Fruit fly (Drosophila melanogaster) whole organism, embryonic: ENCODE data around the gene CG10116.

Source experiments
- B-H2 ChIP-seq: fragments of 200-800 bp; sonication (Bioruptor generic); optimal IDR thresholded peaks from 2 replicates; lab custom pipeline; 2018; ENCODE audit warnings: missing biosample characterization, mild to moderate bottlenecking, missing genetic modification characterization
- Blimp-1 ChIP-seq: fragments of 200-800 bp; sonication (Bioruptor generic); optimal IDR thresholded peaks from 3 replicates; lab custom pipeline; 2018; ENCODE audit warnings: missing biosample characterization, missing genetic modification characterization, mild to moderate bottlenecking, moderate library complexity, missing genetic modification reagents
- CG10431 ChIP-seq: fragments of 200-800 bp; sonication (Bioruptor generic); optimal IDR thresholded peaks from 3 replicates; lab custom pipeline; 2018; ENCODE audit warnings: missing biosample characterization, mild to moderate bottlenecking, missing genetic modification characterization
- CG11398 ChIP-seq: fragments of 200-800 bp; sonication (Bioruptor generic); optimal IDR thresholded peaks from 2 replicates; lab custom pipeline; 2016; ENCODE audit warnings: missing biosample characterization, missing genetic modification characterization
- CG12942 ChIP-seq: fragments of 200-800 bp; sonication (Bioruptor generic); optimal IDR thresholded peaks from 3 replicates; lab custom pipeline; 2016; ENCODE audit warnings: missing biosample characterization, missing genetic modification characterization
- CG13894 ChIP-seq: fragments of 200-800 bp; sonication (Bioruptor generic); optimal IDR thresholded peaks from 3 replicates; lab custom pipeline; 2018; ENCODE audit warnings: missing biosample characterization, mild to moderate bottlenecking, missing genetic modification characterization, moderate library complexity
- CG15073 ChIP-seq: fragments of 200-800 bp; sonication (Bioruptor generic); optimal IDR thresholded peaks from 2 replicates; lab custom pipeline; 2016; ENCODE audit warnings: missing biosample characterization, missing genetic modification characterization
- CG1792 ChIP-seq: fragments of 200-800 bp; sonication (Bioruptor generic); optimal IDR thresholded peaks from 2 replicates; lab custom pipeline; 2016; ENCODE audit warnings: missing biosample characterization, missing genetic modification characterization
- CG2116 ChIP-seq: fragments of 200-800 bp; sonication (Bioruptor generic); optimal IDR thresholded peaks from 3 replicates; lab custom pipeline; 2018; ENCODE audit warnings: missing biosample characterization, mild to moderate bottlenecking, missing genetic modification characterization
- CG31224 ChIP-seq: fragments of 200-800 bp; sonication (Bioruptor generic); IDR thresholded peaks from 2 replicates; pipeline ENCODE4 v1.3.6; 2022; ENCODE audit warnings: missing biosample characterization, missing genetic modification characterization
- CG3163 ChIP-seq: fragments of 200-800 bp; sonication (Bioruptor generic); optimal IDR thresholded peaks from 3 replicates; lab custom pipeline; 2016; ENCODE audit warnings: missing biosample characterization, missing genetic modification characterization
- CG32767 ChIP-seq: fragments of 200-800 bp; sonication (Bioruptor generic); IDR thresholded peaks from 2 replicates; pipeline ENCODE4 v1.3.6; 2022; ENCODE audit warnings: missing biosample characterization, missing genetic modification characterization
- CG3838 ChIP-seq: fragments of 200-800 bp; sonication (Bioruptor generic); optimal IDR thresholded peaks from 3 replicates; lab custom pipeline; 2016; ENCODE audit warnings: missing biosample characterization, missing genetic modification characterization
- CG4328 ChIP-seq: fragments of 200-800 bp; sonication (Bioruptor generic); optimal IDR thresholded peaks from 3 replicates; lab custom pipeline; 2017; ENCODE audit warnings: missing biosample characterization, missing genetic modification reagents, missing genetic modification characterization
- CG5953 ChIP-seq: fragments of 200-800 bp; sonication (Bioruptor generic); IDR thresholded peaks from 2 replicates; pipeline ENCODE4 v1.3.6; 2022; ENCODE audit warnings: missing biosample characterization, missing genetic modification characterization
- CG6254 ChIP-seq: fragments of 200-800 bp; sonication (Bioruptor generic); optimal IDR thresholded peaks from 3 replicates; lab custom pipeline; 2017; ENCODE audit warnings: mild to moderate bottlenecking, missing biosample characterization, missing genetic modification reagents, missing genetic modification characterization
- CG7372 ChIP-seq: fragments of 200-800 bp; sonication (Bioruptor generic); IDR thresholded peaks from 2 replicates; pipeline ENCODE4 v1.3.6; 2022; ENCODE audit warnings: missing biosample characterization, missing genetic modification characterization
- CG7928 ChIP-seq: fragments of 200-800 bp; sonication (Bioruptor generic); optimal IDR thresholded peaks from 2 replicates; lab custom pipeline; 2017; ENCODE audit warnings: missing biosample characterization, mild to moderate bottlenecking, missing genetic modification characterization
- CG7987 ChIP-seq: fragments of 200-800 bp; sonication (Bioruptor generic); optimal IDR thresholded peaks from 2 replicates; lab custom pipeline; 2018; ENCODE audit warnings: missing biosample characterization, mild to moderate bottlenecking, missing genetic modification characterization, moderate library complexity
- CG8388 ChIP-seq: fragments of 200-800 bp; sonication (Bioruptor generic); optimal IDR thresholded peaks from 2 replicates; lab custom pipeline; 2019; ENCODE audit warnings: missing biosample characterization, mild to moderate bottlenecking, missing genetic modification characterization, moderate library complexity
- CG9797 ChIP-seq: fragments of 200-800 bp; sonication (Bioruptor generic); optimal IDR thresholded peaks from 3 replicates; lab custom pipeline; 2018; ENCODE audit warnings: missing biosample characterization, mild to moderate bottlenecking, missing genetic modification characterization
- CkIIα-i1 ChIP-seq: fragments of 200-800 bp; sonication (Bioruptor generic); IDR thresholded peaks from 2 replicates; pipeline ENCODE4 v1.3.6; 2022; ENCODE audit warnings: missing biosample characterization, missing genetic modification characterization
- Gsc ChIP-seq: fragments of 200-800 bp; sonication (Bioruptor generic); IDR thresholded peaks from 2 replicates; pipeline ENCODE4 v1.3.6; 2022; ENCODE audit warnings: missing biosample characterization, missing genetic modification characterization
- H15 ChIP-seq: fragments of 200-800 bp; sonication (Bioruptor generic); IDR thresholded peaks from 3 replicates; pipeline ENCODE4 v1.3.6; 2022; ENCODE audit warnings: missing biosample characterization, missing genetic modification characterization
- HHEX ChIP-seq: fragments of 200-800 bp; sonication (Bioruptor generic); optimal IDR thresholded peaks from 3 replicates; lab custom pipeline; 2017; ENCODE audit warnings: missing biosample characterization, mild to moderate bottlenecking, missing genetic modification characterization, missing genetic modification reagents
- HLH4C ChIP-seq: fragments of 200-800 bp; sonication (Bioruptor generic); IDR thresholded peaks from 3 replicates; pipeline ENCODE4 v1.3.6; 2022; ENCODE audit warnings: missing biosample characterization, missing genetic modification characterization; ENCODE audit not compliant: partially characterized antibody
- HLHmδ ChIP-seq: fragments of 200-800 bp; sonication (Bioruptor generic); optimal IDR thresholded peaks from 2 replicates; lab custom pipeline; 2018; ENCODE audit warnings: missing biosample characterization, mild to moderate bottlenecking, missing genetic modification characterization, moderate library complexity
- HmgD ChIP-seq: fragments of 200-800 bp; sonication (Bioruptor generic); optimal IDR thresholded peaks from 3 replicates; lab custom pipeline; 2016; ENCODE audit warnings: missing biosample characterization, missing genetic modification characterization
- Hr3 ChIP-seq: fragments of 200-800 bp; sonication (Bioruptor generic); optimal IDR thresholded peaks from 3 replicates; lab custom pipeline; 2016; ENCODE audit warnings: missing biosample characterization, missing genetic modification characterization
- MTF-1 ChIP-seq: fragments of 200-800 bp; sonication (Bioruptor generic); optimal IDR thresholded peaks from 2 replicates; lab custom pipeline; 2018; ENCODE audit warnings: missing biosample characterization, mild to moderate bottlenecking, missing genetic modification characterization, borderline replicate concordance
- Mes4 ChIP-seq: fragments of 200-800 bp; sonication (Bioruptor generic); optimal IDR thresholded peaks from 2 replicates; lab custom pipeline; 2016; ENCODE audit warnings: missing biosample characterization, missing genetic modification characterization
- Myb ChIP-seq: fragments of 200-800 bp; sonication (Bioruptor generic); optimal IDR thresholded peaks from 2 replicates; lab custom pipeline; 2016; ENCODE audit warnings: missing biosample characterization, missing genetic modification characterization
- Nf-YA ChIP-seq: fragments of 200-800 bp; sonication (Bioruptor generic); IDR thresholded peaks from 2 replicates; pipeline ENCODE4 v1.3.6; 2022; ENCODE audit warnings: missing biosample characterization, missing genetic modification characterization
- Stat92E ChIP-seq, 3 experiments: fragments of >200 bp in 2 of 3; fragments of 200-800 bp in 1 of 3; sonication (Bioruptor generic) in 1 of 3; optimal IDR thresholded peaks; 2 replicates each; lab custom pipeline; 2017 to 2019; ENCODE audit warnings: missing biosample characterization in 3 of 3, missing genetic modification characterization in 3 of 3, mild to moderate bottlenecking in 1 of 3, moderate library complexity in 1 of 3
- gce ChIP-seq: fragments of 200-800 bp; sonication (Bioruptor generic); IDR thresholded peaks from 3 replicates; pipeline ENCODE4 v1.3.6; 2022; ENCODE audit warnings: missing biosample characterization, missing genetic modification characterization
- gcm ChIP-seq: fragments of 200-800 bp; sonication (Bioruptor generic); optimal IDR thresholded peaks from 2 replicates; lab custom pipeline; 2019; ENCODE audit warnings: missing biosample characterization, mild to moderate bottlenecking, missing genetic modification characterization, moderate library complexity
- grn ChIP-seq: fragments of 200-800 bp; sonication (Bioruptor generic); optimal IDR thresholded peaks from 3 replicates; lab custom pipeline; 2017; ENCODE audit warnings: missing biosample characterization, missing genetic modification characterization
- her ChIP-seq: fragments of 200-800 bp; sonication (Bioruptor generic); optimal IDR thresholded peaks from 2 replicates; lab custom pipeline; 2016; ENCODE audit warnings: missing biosample characterization, missing genetic modification characterization
- lmd ChIP-seq: fragments of 200-800 bp; sonication (Bioruptor generic); IDR thresholded peaks from 2 replicates; pipeline ENCODE4 v1.3.6; 2022; ENCODE audit warnings: missing biosample characterization, missing genetic modification characterization
- lov ChIP-seq, 2 experiments: fragments of 200-800 bp in 1 of 2; fragments of >200 bp in 1 of 2; sonication (Bioruptor generic) in 1 of 2; IDR thresholded peaks in 1 of 2; optimal IDR thresholded peaks in 1 of 2; 2 replicates in 1 of 2; 3 replicates in 1 of 2; pipeline versions ENCODE4 v1.3.6 to Lab custom; 2017 to 2022; ENCODE audit warnings: missing biosample characterization in 1 of 2, missing genetic modification characterization in 1 of 2
- luna ChIP-seq: fragments of 200-800 bp; sonication (Bioruptor generic); optimal IDR thresholded peaks from 2 replicates; lab custom pipeline; 2016; ENCODE audit warnings: missing biosample characterization, missing genetic modification characterization
- oc ChIP-seq: fragments of 200-800 bp; sonication (Bioruptor generic); optimal IDR thresholded peaks from 2 replicates; lab custom pipeline; 2018; ENCODE audit warnings: missing biosample characterization, mild to moderate bottlenecking, missing genetic modification characterization, moderate library complexity
- pzg ChIP-seq: fragments of 200-800 bp; sonication (Bioruptor generic); optimal IDR thresholded peaks from 3 replicates; lab custom pipeline; 2018; ENCODE audit warnings: missing biosample characterization, mild to moderate bottlenecking, missing genetic modification characterization, moderate library complexity
- rib ChIP-seq: fragments of 200-800 bp; sonication (Bioruptor generic); IDR thresholded peaks from 2 replicates; pipeline ENCODE4 v1.3.6; 2022; ENCODE audit warnings: missing biosample characterization, missing genetic modification characterization
- sisA ChIP-seq: fragments of 200-800 bp; sonication (Bioruptor generic); IDR thresholded peaks from 2 replicates; pipeline ENCODE4 v1.3.6; 2022; ENCODE audit warnings: missing biosample characterization, missing genetic modification characterization
- slp2 ChIP-seq: fragments of 200-800 bp; sonication (Bioruptor generic); optimal IDR thresholded peaks from 2 replicates; lab custom pipeline; 2016; ENCODE audit warnings: missing biosample characterization, missing genetic modification characterization
- usp ChIP-seq: fragments of >200 bp; optimal IDR thresholded peaks from 2 replicates; lab custom pipeline; 2017; ENCODE audit warnings: missing biosample characterization, missing genetic modification characterization
- vnd ChIP-seq: fragments of 200-800 bp; sonication (Bioruptor generic); IDR thresholded peaks from 3 replicates; pipeline ENCODE4 v1.3.6; 2022; ENCODE audit warnings: missing biosample characterization, missing genetic modification characterization; ENCODE audit not compliant: partially characterized antibody

The CG10116 gene

DNA sequence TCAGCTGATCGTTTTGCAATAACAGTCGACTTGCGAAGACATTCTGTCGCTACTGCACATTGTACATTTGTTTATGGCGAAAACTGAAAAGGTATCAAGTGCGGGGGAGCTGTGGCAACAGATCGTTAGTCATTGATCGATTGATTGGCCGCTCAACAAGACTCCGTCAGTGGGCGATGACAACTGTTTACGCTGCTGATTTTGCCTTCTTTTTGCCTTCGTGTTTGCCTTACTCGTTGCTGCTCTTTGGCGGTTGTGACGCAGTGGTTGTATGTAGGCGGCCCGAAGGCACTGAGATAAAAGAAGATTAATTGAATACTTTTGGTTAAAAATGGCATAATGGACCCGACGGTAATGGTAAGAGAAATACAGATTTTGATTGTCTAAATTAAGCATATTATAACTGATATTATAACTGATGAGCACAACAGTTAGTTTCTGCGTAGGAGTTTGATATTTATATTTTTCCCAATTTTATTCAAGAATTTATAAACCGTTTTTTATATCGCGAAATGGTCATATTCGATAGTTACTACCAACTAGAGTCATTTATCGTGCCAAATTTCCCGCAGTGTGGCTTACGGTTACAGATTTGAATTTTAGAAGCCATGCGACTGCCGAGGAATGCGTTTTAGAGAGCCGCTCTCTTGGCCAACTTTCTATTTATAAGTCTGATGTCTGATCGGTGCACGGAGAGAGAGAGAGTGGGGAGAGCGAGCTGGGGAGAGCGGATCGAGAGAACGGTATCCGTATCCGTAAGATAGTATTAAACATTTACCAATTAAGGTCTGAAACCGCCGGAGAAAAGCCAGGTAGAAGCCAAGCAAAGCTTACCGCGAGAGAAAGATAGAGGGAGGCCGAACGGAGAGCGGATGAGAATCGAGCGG lies 19.8 kb upstream of the CG10116 start (continued):
- TF ChIP-seq Blimp-1 (GFP tag; lab: Kevin White, UChicago): peak; percentile 91
- no peak for TF ChIP-seq HLHmδ (GFP tag; lab: Kevin White, UChicago)
- TF ChIP-seq B-H2: peak; percentile 65
- peak; percentile 81 for TF ChIP-seq CG12942
- no peak for TF ChIP-seq usp (GFP tag; lab: Kevin White, UChicago)
- TF ChIP-seq Hr3 (GFP tag; lab: Kevin White, UChicago): peak; percentile 88
- peak; percentile 90 for TF ChIP-seq HHEX (GFP tag; lab: Kevin White, UChicago)
- peak; percentile 21 for TF ChIP-seq grn (GFP tag; lab: Kevin White, UChicago)
- TF ChIP-seq sisA (GFP tag; lab: Robert Waterston, UW): peak; percentile 83
- no peak for TF ChIP-seq vnd (GFP tag; lab: Robert Waterston, UW)
- TF ChIP-seq lmd (GFP tag; lab: Robert Waterston, UW): peak; percentile 92
- TF ChIP-seq CG31224 (GFP tag; lab: Robert Waterston, UW): peak; percentile 75
- TF ChIP-seq gce (GFP tag; lab: Robert Waterston, UW): peak; percentile 77
- no peak for TF ChIP-seq HLH4C (GFP tag; lab: Robert Waterston, UW)
- peak; percentile 78 for TF ChIP-seq H15
- TF ChIP-seq her: no peak
- peak; percentile 64 for TF ChIP-seq CG1792 (GFP tag; lab: Kevin White, UChicago)
- TF ChIP-seq oc (tag; lab: Kevin White, UChicago): peak; percentile 84
- TF ChIP-seq Mes4 (GFP tag; lab: Kevin White, UChicago): peak; percentile 38
- no peak for TF ChIP-seq luna (GFP tag; lab: Kevin White, UChicago)
- no peak for TF ChIP-seq CG13894
- TF ChIP-seq CG5953 (GFP tag; lab: Robert Waterston, UW): no peak; the same call in 1 of the 2 replicates
- peak; percentile 82 for TF ChIP-seq CG6254 (GFP tag; lab: Kevin White, UChicago)
- TF ChIP-seq Stat92E (GFP tag; optimal IDR thresholded peaks at IDR 0.05; lab: Kevin White, UChicago): no peak
- peak; percentile 68 for TF ChIP-seq Nf-YA
- peak; percentile 44 for TF ChIP-seq CG15073 (GFP tag; lab: Kevin White, UChicago)
- peak; percentile 55 for TF ChIP-seq CG2116
- peak; percentile 55 for TF ChIP-seq MTF-1 (GFP tag; lab: Kevin White, UChicago)
- peak; percentile 7 for TF ChIP-seq CG9797 (GFP tag; lab: Kevin White, UChicago)
- TF ChIP-seq Gsc (GFP tag; lab: Robert Waterston, UW): peak; percentile 56; the same call in 1 of the 2 replicates
- peak; percentile 88 for TF ChIP-seq CG4328
- peak; percentile 35 for TF ChIP-seq CG11398 (GFP tag; lab: Kevin White, UChicago)
- no peak for TF ChIP-seq CG3163
- TF ChIP-seq CG7928 (GFP tag; lab: Kevin White, UChicago): peak; percentile 62
- peak; percentile 90 for TF ChIP-seq CG8388 (GFP tag; lab: Kevin White, UChicago)
- TF ChIP-seq CkIIα-i1 (GFP tag; lab: Robert Waterston, UW): no peak
- no peak for TF ChIP-seq lov (optimal IDR thresholded peaks at IDR 0.05; lab: Kevin White, UChicago)
- TF ChIP-seq lov (GFP tag; IDR thresholded peaks at IDR 0.05; lab: Robert Waterston, UW): peak; percentile 39; the same call in 1 of the 3 replicates
- no peak for TF ChIP-seq pzg (GFP tag; lab: Kevin White, UChicago)
- peak; percentile 59 for TF ChIP-seq CG7987 (GFP tag; lab: Kevin White, UChicago)
- peak; percentile 61 for TF ChIP-seq CG3838 (GFP tag; lab: Kevin White, UChicago)
- peak; percentile 30 for TF ChIP-seq Myb (GFP tag; lab: Kevin White, UChicago)
- peak; percentile 71; the same call in 1 of the 2 replicates for TF ChIP-seq CG7372 (GFP tag; lab: Robert Waterston, UW)
- TF ChIP-seq rib: no peak; the same call in 1 of the 2 replicates
- TF ChIP-seq gcm (GFP tag; lab: Kevin White, UChicago): peak; percentile 84
- TF ChIP-seq CG10431 (GFP tag; lab: Kevin White, UChicago): peak; percentile 38
- TF ChIP-seq slp2 (GFP tag; lab: Kevin White, UChicago): peak; percentile 6
- TF ChIP-seq CG32767: peak; percentile 91
- peak; percentile 41 for TF ChIP-seq HmgD (GFP tag; lab: Kevin White, UChicago)
